Worm (Caenorhabditis elegans): ENCODE results near the gene her-1.

her-1 gene

DNA sequence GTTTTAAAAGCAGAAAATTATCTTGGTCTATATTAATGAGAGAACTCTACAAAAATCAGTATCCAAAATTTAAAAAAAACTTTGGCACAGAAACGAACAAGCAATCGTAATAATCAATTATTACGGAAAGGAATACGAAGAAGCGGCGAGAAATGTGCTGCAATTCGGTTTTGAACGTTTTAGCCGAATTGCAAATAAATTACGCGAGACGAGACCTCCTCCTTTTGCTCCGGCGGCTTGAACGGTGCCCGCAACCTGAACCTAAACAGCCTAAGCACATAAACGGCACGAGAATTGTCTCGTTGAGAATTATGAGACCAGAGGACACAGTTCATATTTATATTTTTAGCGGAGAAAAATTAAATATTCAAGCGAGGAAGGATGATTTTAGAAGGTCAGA, 7.5 kb upstream of the her-1 start:
- TF ChIP-seq tbx-11 (GFP tag; IDR thresholded peaks at IDR 0.05) (no peak), ama-1 (optimal IDR thresholded peaks at IDR 0.05) (no peak), tra-4 (tag; optimal IDR thresholded peaks at IDR 0.05) (no peak), pes-1 (GFP tag; IDR thresholded peaks at IDR 0.05) (no peak), hnd-1 (tag; optimal IDR thresholded peaks at IDR 0.05) (no peak), ceh-13 (GFP tag; optimal IDR thresholded peaks at IDR 0.05) (no peak), hmbx-1 (tag; optimal IDR thresholded peaks at IDR 0.05) (no peak), aly-1 (tag; optimal IDR thresholded peaks at IDR 0.05) (no peak), hmg-4 (GFP tag; optimal IDR thresholded peaks at IDR 0.05) (no peak), sea-1 (GFP tag; conservative IDR thresholded peaks at IDR 0.05) (no peak), flt-1 (GFP tag; IDR thresholded peaks at IDR 0.05) (no peak), F13C5.2 (tag; optimal IDR thresholded peaks at IDR 0.05) (no peak), ets-7 (tag; optimal IDR thresholded peaks at IDR 0.05) (no peak), ceh-36 (tag; optimal IDR thresholded peaks at IDR 0.05) (no peak), B0310.2 (tag; optimal IDR thresholded peaks at IDR 0.05) (no peak), scrt-1 (GFP tag; IDR thresholded peaks at IDR 0.05) (no peak), tbx-37 (GFP tag; conservative IDR thresholded peaks at IDR 0.05) (no peak)

DNA sequence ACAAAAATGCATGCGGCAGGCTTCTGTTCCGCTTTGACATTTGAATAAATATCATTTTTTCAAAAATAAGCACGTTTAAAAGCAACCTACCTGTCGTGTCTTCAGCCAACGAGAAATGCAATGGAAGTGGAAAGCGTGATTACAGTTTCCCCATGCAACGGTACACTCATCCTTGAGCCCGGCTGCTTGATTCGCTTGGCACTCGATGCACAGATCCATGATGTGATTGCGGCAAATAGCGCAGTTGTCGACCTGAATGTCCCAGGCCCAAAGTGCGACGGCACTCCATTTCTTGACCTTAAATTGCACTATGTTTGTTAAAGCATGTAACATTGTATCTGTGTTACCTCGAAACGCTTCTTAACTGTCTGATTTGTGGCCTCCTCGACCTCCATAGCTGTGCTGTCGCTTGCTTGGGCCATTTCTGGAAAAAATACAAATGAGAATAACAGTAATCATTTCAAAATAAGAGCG, 6.7 kb upstream of the her-1 start, which contains the start of gene rbx-1:
rbx-1 (minus strand) TSS at position 424 of the 474 bp plus-strand sequence.
- no peak for TF ChIP-seq tbx-11 (GFP tag; IDR thresholded peaks at IDR 0.05)
- no peak for TF ChIP-seq aly-1 (tag; optimal IDR thresholded peaks at IDR 0.05)
- no peak for TF ChIP-seq hnd-1 (tag; optimal IDR thresholded peaks at IDR 0.05)
- TF ChIP-seq ceh-13 (GFP tag; optimal IDR thresholded peaks at IDR 0.05): no peak
- no peak for TF ChIP-seq tbx-37 (GFP tag; conservative IDR thresholded peaks at IDR 0.05)
- no peak for TF ChIP-seq tra-4 (tag; optimal IDR thresholded peaks at IDR 0.05)
- TF ChIP-seq F13C5.2 (tag; optimal IDR thresholded peaks at IDR 0.05): no peak
- no peak for TF ChIP-seq ets-7 (tag; optimal IDR thresholded peaks at IDR 0.05)
- no peak for TF ChIP-seq flt-1 (GFP tag; IDR thresholded peaks at IDR 0.05)
- TF ChIP-seq hmg-4 (GFP tag; optimal IDR thresholded peaks at IDR 0.05): no peak
- TF ChIP-seq pes-1 (GFP tag; IDR thresholded peaks at IDR 0.05): no peak
- TF ChIP-seq B0310.2 (tag; optimal IDR thresholded peaks at IDR 0.05): no peak
- no peak for TF ChIP-seq ceh-36 (tag; optimal IDR thresholded peaks at IDR 0.05)
- no peak for TF ChIP-seq ama-1 (optimal IDR thresholded peaks at IDR 0.05)
- no peak for TF ChIP-seq hmbx-1 (tag; optimal IDR thresholded peaks at IDR 0.05)
- TF ChIP-seq sea-1 (GFP tag; conservative IDR thresholded peaks at IDR 0.05): no peak
- TF ChIP-seq scrt-1 (GFP tag; IDR thresholded peaks at IDR 0.05): no peak

- TF ChIP-seq hnd-1 (tag; optimal IDR thresholded peaks at IDR 0.05): no peak
- peak; percentile 55 for TF ChIP-seq F13C5.2 (tag; optimal IDR thresholded peaks at IDR 0.05)
Observed at ce11 chrV:9690728-9691127, 6.1 kb upstream of the her-1 start.

DNA sequence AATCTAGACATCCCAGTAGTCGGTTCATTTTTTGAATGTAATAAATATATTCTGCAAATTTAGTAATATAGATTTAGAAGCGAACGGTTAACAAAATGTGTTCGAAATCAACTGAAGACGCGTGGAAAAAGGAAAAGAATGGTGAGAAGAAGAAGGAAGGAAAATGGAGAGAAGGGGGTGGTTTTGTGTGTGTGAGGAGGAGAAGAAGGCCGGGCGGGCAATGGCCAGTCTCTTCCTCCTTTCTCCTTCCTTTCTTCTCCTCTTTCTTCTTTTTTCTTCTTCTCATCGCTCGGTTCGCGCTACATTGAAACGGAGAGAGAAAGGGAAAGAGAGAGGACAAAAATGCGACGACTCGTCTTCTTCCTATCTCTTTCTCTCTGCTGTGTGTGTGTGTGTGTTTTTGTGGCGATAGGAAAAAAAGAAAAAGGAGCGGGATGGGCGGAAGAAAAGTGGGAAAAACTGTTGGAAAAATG, 4.7 kb upstream of the her-1 start, which contains the start of gene ztf-9:
ztf-9 (minus strand) TSS at position 51 of the 473 bp plus-strand sequence.
- peak; percentile 72 for TF ChIP-seq hmg-4 (GFP tag; optimal IDR thresholded peaks at IDR 0.05)
- TF ChIP-seq F13C5.2 (tag; optimal IDR thresholded peaks at IDR 0.05): peak; percentile 19
- TF ChIP-seq tra-4 (tag; optimal IDR thresholded peaks at IDR 0.05): no peak

ce11 chrV:9692649-9693112, 4.1 kb upstream of the her-1 start, which contains the start of gene ZK287.7:
ZK287.7 (plus strand) TSS chrV:9693062.
- TF ChIP-seq sea-1 (GFP tag; conservative IDR thresholded peaks at IDR 0.05) (no peak), aly-1 (tag; optimal IDR thresholded peaks at IDR 0.05) (no peak), F13C5.2 (tag; optimal IDR thresholded peaks at IDR 0.05) (no peak), pes-1 (GFP tag; IDR thresholded peaks at IDR 0.05) (no peak), ceh-13 (GFP tag; optimal IDR thresholded peaks at IDR 0.05) (no peak), ets-7 (tag; optimal IDR thresholded peaks at IDR 0.05) (no peak), scrt-1 (GFP tag; IDR thresholded peaks at IDR 0.05) (no peak), tbx-11 (GFP tag; IDR thresholded peaks at IDR 0.05) (no peak), ceh-36 (tag; optimal IDR thresholded peaks at IDR 0.05) (no peak), hmg-4 (GFP tag; optimal IDR thresholded peaks at IDR 0.05) (no peak), tra-4 (tag; optimal IDR thresholded peaks at IDR 0.05) (no peak), flt-1 (GFP tag; IDR thresholded peaks at IDR 0.05) (no peak), hnd-1 (tag; optimal IDR thresholded peaks at IDR 0.05) (no peak)

DNA sequence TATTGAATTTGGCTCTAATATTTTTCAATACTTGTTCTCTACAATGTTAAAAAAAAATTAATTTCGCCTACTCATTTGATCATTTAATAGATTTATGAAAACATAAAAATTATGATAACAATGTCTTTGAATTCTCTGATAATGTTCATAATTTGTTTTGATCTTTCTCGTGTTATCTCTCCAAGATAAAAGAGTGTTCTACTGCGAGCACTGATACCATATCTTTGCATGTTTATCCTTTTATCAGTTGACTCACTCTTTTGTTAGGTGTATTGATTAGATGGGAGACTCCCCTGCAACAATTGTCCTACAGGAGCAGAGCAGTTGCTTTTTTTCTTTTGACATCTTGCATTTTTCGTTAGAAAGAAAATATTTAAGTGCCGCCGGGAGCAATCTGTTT, 2.4 kb downstream of the her-1 start:
- TF ChIP-seq ceh-36 (tag; optimal IDR thresholded peaks at IDR 0.05) (no peak), flt-1 (GFP tag; IDR thresholded peaks at IDR 0.05) (no peak), scrt-1 (GFP tag; IDR thresholded peaks at IDR 0.05) (no peak), F13C5.2 (tag; optimal IDR thresholded peaks at IDR 0.05) (no peak), hmg-4 (GFP tag; optimal IDR thresholded peaks at IDR 0.05) (no peak), ets-7 (tag; optimal IDR thresholded peaks at IDR 0.05) (no peak), tbx-37 (GFP tag; conservative IDR thresholded peaks at IDR 0.05) (no peak), pes-1 (GFP tag; IDR thresholded peaks at IDR 0.05) (no peak), aly-1 (tag; optimal IDR thresholded peaks at IDR 0.05) (no peak)

DNA sequence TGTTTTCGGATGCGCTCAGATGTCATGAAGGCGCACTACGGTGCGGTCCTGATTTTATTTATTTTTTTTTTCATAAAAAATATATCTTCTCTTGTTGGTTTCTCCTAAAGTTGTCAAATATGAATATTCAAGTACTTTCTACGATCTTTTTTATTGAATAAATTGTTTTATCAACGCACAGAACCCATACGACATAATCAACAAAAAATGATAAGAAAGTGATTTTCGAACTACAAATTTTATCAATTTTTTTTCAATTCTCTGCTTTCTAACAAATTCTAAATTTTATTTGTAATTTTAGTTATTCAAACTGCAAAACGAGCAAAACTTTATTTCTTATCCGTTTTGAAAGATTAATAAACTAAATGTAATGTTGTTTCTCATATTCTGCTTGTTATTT, 5.0 kb downstream of the her-1 start:
- TF ChIP-seq tbx-37 (GFP tag; conservative IDR thresholded peaks at IDR 0.05) (no peak), hnd-1 (tag; optimal IDR thresholded peaks at IDR 0.05) (no peak), hmbx-1 (tag; optimal IDR thresholded peaks at IDR 0.05) (no peak), B0310.2 (tag; optimal IDR thresholded peaks at IDR 0.05) (no peak)

DNA sequence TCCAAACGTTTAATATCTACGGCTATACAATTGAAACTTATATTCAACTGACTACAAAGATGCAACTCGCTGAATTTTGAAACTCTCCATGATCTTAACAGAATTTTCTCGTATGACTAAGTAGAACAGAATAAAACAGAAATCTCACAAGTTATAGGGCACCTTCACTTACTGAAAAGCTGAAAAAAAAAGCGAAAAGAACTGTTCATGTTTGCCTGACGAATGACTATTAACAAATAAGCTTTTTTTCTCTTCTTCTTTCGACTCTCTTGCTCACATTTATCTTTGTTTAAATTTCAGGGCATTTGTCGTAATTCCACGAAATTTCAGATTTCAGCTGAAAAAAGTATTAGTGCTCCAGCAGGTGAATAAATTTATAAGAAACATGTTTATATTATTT, 5.9 kb downstream of the her-1 start, which contains the start of gene xbx-6:
xbx-6 (plus strand) TSS at position 301 of the 400 bp plus-strand sequence.
- no peak for TF ChIP-seq pes-1 (GFP tag; IDR thresholded peaks at IDR 0.05)
- TF ChIP-seq ceh-36 (tag; optimal IDR thresholded peaks at IDR 0.05): no peak
- TF ChIP-seq B0310.2 (tag; optimal IDR thresholded peaks at IDR 0.05): no peak
- no peak for TF ChIP-seq ama-1 (optimal IDR thresholded peaks at IDR 0.05)
- no peak for TF ChIP-seq hmbx-1 (tag; optimal IDR thresholded peaks at IDR 0.05)
- no peak for TF ChIP-seq tbx-11 (GFP tag; IDR thresholded peaks at IDR 0.05)
- no peak for TF ChIP-seq aly-1 (tag; optimal IDR thresholded peaks at IDR 0.05)
- no peak for TF ChIP-seq tbx-37 (GFP tag; conservative IDR thresholded peaks at IDR 0.05)
- no peak for TF ChIP-seq hnd-1 (tag; optimal IDR thresholded peaks at IDR 0.05)
- TF ChIP-seq tra-4 (tag; optimal IDR thresholded peaks at IDR 0.05): no peak
- no peak for TF ChIP-seq ets-7 (tag; optimal IDR thresholded peaks at IDR 0.05)
- no peak for TF ChIP-seq hmg-4 (GFP tag; optimal IDR thresholded peaks at IDR 0.05)

Data from whole organism, early embryonic.